Worm (Caenorhabditis elegans) whole organism, L3 larva: ENCODE data around the gene hog-1.

Experiments used
- ama-1 ChIP-seq: fragments of 150-350 bp; optimal IDR thresholded peaks from 2 replicates; lab custom pipeline; 2018
- elt-1 ChIP-seq: fragments of 150-350 bp; optimal IDR thresholded peaks from 2 replicates; lab custom pipeline; 2014; ENCODE audit warnings: missing biosample characterization, missing genetic modification characterization
- lsy-12 ChIP-seq: sonication (generic microtip); optimal IDR thresholded peaks from 2 replicates; lab custom pipeline; 2016; ENCODE audit warnings: mild to moderate bottlenecking, missing genetic modification characterization, missing compliant biosample characterization
- nfya-1 ChIP-seq: sonication (generic microtip); optimal IDR thresholded peaks from 2 replicates; lab custom pipeline; 2017; ENCODE audit warnings: missing genetic modification characterization, mild to moderate bottlenecking, missing compliant biosample characterization, antibody characterized with exemption, moderate library complexity; ENCODE audit not compliant: insufficient read depth
- nhr-77 ChIP-seq: fragments of 150-350 bp; optimal IDR thresholded peaks from 2 replicates; lab custom pipeline; 2014; ENCODE audit warnings: missing biosample characterization, missing genetic modification characterization
- pqm-1 ChIP-seq: fragments of 150-350 bp; optimal IDR thresholded peaks from 2 replicates; lab custom pipeline; 2017; ENCODE audit warnings: missing biosample characterization, missing genetic modification characterization, inconsistent platforms

DNA sequence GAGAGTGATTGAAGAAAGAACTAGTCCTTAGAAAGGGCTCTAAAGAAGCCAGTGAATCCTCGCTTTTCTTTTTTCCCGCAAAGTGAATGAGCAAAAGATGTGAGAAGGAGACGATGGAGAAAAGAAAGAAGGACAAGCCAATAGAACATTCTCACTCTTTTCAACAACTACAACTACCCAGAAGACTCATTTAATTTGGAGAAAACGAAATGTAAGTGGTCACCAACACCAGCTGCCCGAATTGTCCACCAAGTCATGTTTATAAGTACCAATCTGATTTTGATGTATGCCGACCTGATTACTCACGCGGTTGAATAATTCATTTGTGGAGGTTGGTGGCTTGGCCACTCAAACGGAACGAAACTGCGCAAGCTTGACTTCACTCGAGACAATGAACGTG is 51.5 kb downstream of the hog-1 start:
- TF ChIP-seq pqm-1 (tag; lab: Kevin White, UChicago) (no peak), nhr-77 (tag; lab: Kevin White, UChicago) (no peak), nfya-1 (no peak), lsy-12 (tag; lab: Kevin White, UChicago) (no peak), elt-1 (tag; lab: Kevin White, UChicago) (no peak), ama-1 (lab: Kevin White, UChicago) (no peak)
